Fruit fly (Drosophila melanogaster) whole organism, pupa: ENCODE data around the gene Ets65A.

Experiments used
- CG14655 ChIP-seq: fragments of 200-800 bp; sonication (Bioruptor generic); optimal IDR thresholded peaks from 3 replicates; lab custom pipeline; 2017; ENCODE audit warnings: mild to moderate bottlenecking, missing biosample characterization, missing genetic modification reagents, missing genetic modification characterization
- Snoo ChIP-seq: fragments of 200-800 bp; sonication (Bioruptor generic); optimal IDR thresholded peaks from 3 replicates; lab custom pipeline; 2017; ENCODE audit warnings: missing biosample characterization, mild to moderate bottlenecking, missing genetic modification characterization, inconsistent platforms
- fd96Ca ChIP-seq: fragments of 200-800 bp; sonication (Bioruptor generic); IDR thresholded peaks from 3 replicates; pipeline ENCODE4 v1.3.6; 2022; ENCODE audit warnings: missing biosample characterization, missing genetic modification characterization
- rn ChIP-seq: fragments of 200-800 bp; sonication (Bioruptor generic); IDR thresholded peaks from 2 replicates; pipeline ENCODE4 v1.3.6; 2022; ENCODE audit warnings: missing biosample characterization, missing genetic modification characterization

DNA sequence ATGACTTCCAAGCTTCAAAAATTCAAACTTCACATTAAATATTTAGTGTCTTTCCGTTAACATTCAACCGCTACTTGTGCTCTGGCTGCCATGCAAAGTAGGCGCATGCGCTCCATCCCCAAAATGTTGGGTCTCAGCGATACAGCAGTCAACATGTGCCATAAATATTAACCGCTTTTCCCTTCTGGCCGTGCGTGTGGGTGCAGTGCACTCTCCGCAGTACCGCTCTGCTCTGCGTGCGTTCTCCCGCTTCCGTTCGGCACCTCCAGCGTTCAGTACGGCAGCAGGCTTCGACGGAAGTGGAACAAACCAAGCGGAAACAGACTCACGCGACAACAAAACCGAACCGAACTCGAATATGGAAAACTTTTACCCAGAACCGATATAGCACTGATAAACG, 21.0 kb upstream of the Ets65A start, which contains the start of gene ssp6:
- TF ChIP-seq fd96Ca (GFP tag; lab: Robert Waterston, UW) (no peak), rn (no peak), CG14655 (GFP tag; lab: Kevin White, UChicago) (no peak), Snoo (tag; lab: Kevin White, UChicago) (no peak)
